Worm (Caenorhabditis elegans) whole organism, L3 larva: Measurements from ENCODE around the gene Y48G9A.11.

Experiments
- elt-3 ChIP-seq, 3 experiments: fragments of 150-350 bp in 1 of 3; sonication (generic microtip) in 2 of 3; optimal IDR thresholded peaks; 2 replicates in 2 of 3; 4 replicates in 1 of 3; lab custom pipeline; 2014 to 2017; ENCODE audit warnings: missing biosample characterization in 3 of 3, missing genetic modification characterization in 3 of 3
- fos-1 ChIP-seq: fragments of 150-350 bp; optimal IDR thresholded peaks from 2 replicates; lab custom pipeline; 2014; ENCODE audit warnings: missing biosample characterization, missing genetic modification characterization
- mdl-1 ChIP-seq: fragments of 150-350 bp; optimal IDR thresholded peaks from 2 replicates; lab custom pipeline; 2014; ENCODE audit warnings: missing biosample characterization, missing genetic modification characterization
- nhr-43 ChIP-seq: sonication (generic microtip); optimal IDR thresholded peaks from 2 replicates; lab custom pipeline; 2016; ENCODE audit warnings: mild to moderate bottlenecking, missing genetic modification characterization, missing compliant biosample characterization; ENCODE audit not compliant: poor library complexity, severe bottlenecking
- skn-1 ChIP-seq: fragments of 150-350 bp; optimal IDR thresholded peaks from 2 replicates; lab custom pipeline; 2014; ENCODE audit warnings: missing biosample characterization, missing genetic modification characterization
- tbx-2 ChIP-seq: sonication (generic microtip); optimal IDR thresholded peaks from 2 replicates; lab custom pipeline; 2016; ENCODE audit warnings: mild to moderate bottlenecking, missing genetic modification characterization, missing compliant biosample characterization

- TF ChIP-seq tbx-2 (tag; lab: Kevin White, UChicago) (no peak), nhr-43 (tag; lab: Kevin White, UChicago) (no peak), fos-1 (tag; lab: Kevin White, UChicago) (no peak), skn-1 (no peak), elt-3 (tag; optimal IDR thresholded peaks at IDR 0.05; lab: Kevin White, UChicago) (no peak), mdl-1 (tag; lab: Kevin White, UChicago) (no peak)
Observed at ce11 chrIII:2099808-2100366, 16.8 kb downstream of the Y48G9A.11 start.
